Worm (Caenorhabditis elegans): ENCODE data around the gene T28C6.7.

DNA sequence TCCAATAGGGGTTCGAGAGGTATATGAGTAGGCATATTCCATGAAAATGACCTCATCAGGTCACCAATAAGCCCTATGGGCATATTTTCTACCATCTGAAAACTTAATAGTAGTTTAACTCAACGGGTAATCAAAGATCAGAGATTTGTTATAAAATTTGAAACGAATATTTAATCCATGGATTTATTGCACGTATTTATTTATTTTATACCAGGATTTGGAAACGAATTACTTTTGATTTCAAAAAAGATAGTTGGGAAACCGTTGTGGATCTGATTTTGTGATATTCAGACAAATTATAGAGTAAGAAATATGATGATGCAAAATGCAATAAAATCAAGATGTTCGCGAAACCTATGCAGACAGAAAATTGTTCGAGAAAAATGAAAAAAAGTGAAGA lies 34.8 kb upstream of the T28C6.7 start, which contains the start of gene C33D9.3:
- TF ChIP-seq unc-62 (GFP tag; optimal IDR thresholded peaks at IDR 0.05) (no peak), elt-3 (tag; optimal IDR thresholded peaks at IDR 0.05) (no peak), snpc-4 (tag; optimal IDR thresholded peaks at IDR 0.05) (no peak), nhr-237 (tag; optimal IDR thresholded peaks at IDR 0.05) (no peak), ceh-83 (GFP tag; optimal IDR thresholded peaks at IDR 0.05) (no peak), nhr-76 (tag; optimal IDR thresholded peaks at IDR 0.05) (no peak)
